Worm (Caenorhabditis elegans): ENCODE data around the gene rcq-5.

rcq-5 gene

DNA sequence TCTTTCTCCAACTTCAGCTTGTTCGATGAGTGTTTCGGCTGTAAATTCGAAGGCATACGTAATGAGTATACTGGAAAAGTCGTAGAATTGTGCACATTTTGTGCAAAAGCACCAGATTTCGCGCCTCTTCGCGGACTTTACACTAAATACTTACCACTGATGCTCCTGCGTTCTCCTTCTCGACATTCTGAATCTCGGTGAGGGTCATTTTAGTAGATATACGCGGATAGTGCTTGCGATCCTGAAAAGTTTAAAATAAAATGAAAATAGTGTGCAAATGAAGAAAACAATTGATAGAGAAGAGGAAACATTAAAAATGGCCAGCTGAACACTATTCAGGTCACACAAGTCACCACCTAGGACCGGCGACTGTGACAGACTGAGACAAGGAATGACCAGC is 36.9 kb upstream of the rcq-5 start, which contains the start of gene rnr-2:
Gene rnr-2 (minus strand): TSS at position 241 of the 400 bp plus-strand sequence.
- TF ChIP-seq F23B12.7 (tag; optimal IDR thresholded peaks at IDR 0.05; ENCODE audit: insufficient read depth) (no peak), ekl-4 (GFP tag; IDR thresholded peaks at IDR 0.05) (0 out of 2 replicates have a peak, but pooled peaks have one; percentile 39), Y79H2A.3 (GFP tag; conservative IDR thresholded peaks at IDR 0.05) (no peak)

DNA sequence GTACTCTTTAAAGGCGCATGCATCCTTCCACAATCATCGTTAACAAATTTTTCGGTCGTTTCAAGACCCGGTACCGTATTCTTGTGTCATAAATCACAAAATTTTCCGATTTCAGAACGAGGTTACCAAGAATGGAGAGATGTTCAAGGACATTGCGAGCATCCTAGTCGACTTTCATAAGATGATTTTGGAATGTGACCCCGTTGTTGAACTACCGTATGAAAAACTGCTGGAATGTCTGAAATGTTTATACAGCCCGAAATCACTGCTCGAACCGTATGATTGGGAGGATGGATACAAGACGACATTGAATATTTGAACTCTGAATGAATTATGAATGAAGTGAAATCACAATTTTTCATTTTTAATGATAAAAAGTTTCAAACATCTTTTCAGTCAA is 35.2 kb upstream of the rcq-5 start:
- TF ChIP-seq fkh-3 (tag; optimal IDR thresholded peaks at IDR 0.05): no peak
- no peak for TF ChIP-seq egl-44 (GFP tag; IDR thresholded peaks at IDR 0.05)
- no peak for TF ChIP-seq egrh-3 (GFP tag; IDR thresholded peaks at IDR 0.05)
- TF ChIP-seq hsf-1 (GFP tag; IDR thresholded peaks at IDR 0.05): 0 out of 2 replicates have a peak, but pooled peaks have one; percentile 11
- no peak for TF ChIP-seq snpc-4 (GFP tag; optimal IDR thresholded peaks at IDR 0.05)
- no peak for TF ChIP-seq snpc-4 (tag; optimal IDR thresholded peaks at IDR 0.05)
- no peak for TF ChIP-seq nfyb-1 (GFP tag; IDR thresholded peaks at IDR 0.05)
- no peak for TF ChIP-seq bed-1 (GFP tag; IDR thresholded peaks at IDR 0.05)
- TF ChIP-seq T07F8.4 (tag; optimal IDR thresholded peaks at IDR 0.05): no peak
- TF ChIP-seq ztf-28 (GFP tag; IDR thresholded peaks at IDR 0.05): no peak
- TF ChIP-seq atf-7 (tag; optimal IDR thresholded peaks at IDR 0.05): no peak
- TF ChIP-seq ztf-22 (GFP tag; optimal IDR thresholded peaks at IDR 0.05): no peak
- TF ChIP-seq B0035.1 (tag; optimal IDR thresholded peaks at IDR 0.05): no peak
- no peak for TF ChIP-seq zfh-2 (GFP tag; conservative IDR thresholded peaks at IDR 0.05)
- no peak for TF ChIP-seq madf-10 (tag; optimal IDR thresholded peaks at IDR 0.05)
- peak; percentile 61; the same call in 1 of the 2 replicates for TF ChIP-seq madf-3 (GFP tag; IDR thresholded peaks at IDR 0.05)
- TF ChIP-seq F23B12.7 (tag; optimal IDR thresholded peaks at IDR 0.05; ENCODE audit: insufficient read depth): no peak
- no peak for TF ChIP-seq F57C9.4 (tag; optimal IDR thresholded peaks at IDR 0.05)
- TF ChIP-seq Y53G8AR.9 (GFP tag; conservative IDR thresholded peaks at IDR 0.05): peak; percentile 49; the same call in 1 of the 2 replicates
- no peak for TF ChIP-seq ceh-27 (GFP tag; optimal IDR thresholded peaks at IDR 0.05)
- TF ChIP-seq madf-8 (GFP tag; conservative IDR thresholded peaks at IDR 0.05): no peak
- peak; percentile 40 for TF ChIP-seq lin-54 (GFP tag; optimal IDR thresholded peaks at IDR 0.05)
- TF ChIP-seq madf-6 (GFP tag; IDR thresholded peaks at IDR 0.05): peak; percentile 58; the same call in 1 of the 2 replicates
- TF ChIP-seq lin-35 (GFP tag; optimal IDR thresholded peaks at IDR 0.05): no peak
- TF ChIP-seq lin-40 (tag; optimal IDR thresholded peaks at IDR 0.05): no peak
- TF ChIP-seq die-1 (tag; optimal IDR thresholded peaks at IDR 0.05): no peak
- TF ChIP-seq ztf-26 (tag; optimal IDR thresholded peaks at IDR 0.05): no peak
- no peak for TF ChIP-seq zim-3 (tag; optimal IDR thresholded peaks at IDR 0.05)
- no peak for TF ChIP-seq akir-1 (GFP tag; optimal IDR thresholded peaks at IDR 0.05)
- TF ChIP-seq ceh-100 (GFP tag; IDR thresholded peaks at IDR 0.05): no peak
- TF ChIP-seq B0336.3 (GFP tag; IDR thresholded peaks at IDR 0.05): 0 out of 2 replicates have a peak, but pooled peaks have one; percentile 27
- no peak for TF ChIP-seq ccch-3 (GFP tag; optimal IDR thresholded peaks at IDR 0.05)
- peak; percentile 27 for TF ChIP-seq hrde-1 (tag; optimal IDR thresholded peaks at IDR 0.05; ENCODE audit: borderline replicate concordance)
- no peak for TF ChIP-seq F22D6.2 (tag; optimal IDR thresholded peaks at IDR 0.05)
- TF ChIP-seq tlf-1 (GFP tag; optimal IDR thresholded peaks at IDR 0.05): no peak
- TF ChIP-seq nhr-179 (tag; optimal IDR thresholded peaks at IDR 0.05): no peak
- TF ChIP-seq mcd-1 (GFP tag; IDR thresholded peaks at IDR 0.05): no peak
- no peak for TF ChIP-seq nfya-2 (GFP tag; IDR thresholded peaks at IDR 0.05)
- no peak for TF ChIP-seq lin-26 (GFP tag; IDR thresholded peaks at IDR 0.05)
- peak; percentile 15; the same call in 1 of the 2 replicates for TF ChIP-seq F33H1.4 (GFP tag; IDR thresholded peaks at IDR 0.05)
- TF ChIP-seq nfya-1 (tag; optimal IDR thresholded peaks at IDR 0.05; ENCODE audit: borderline replicate concordance, insufficient read depth): no peak
- TF ChIP-seq ama-1 (optimal IDR thresholded peaks at IDR 0.05): no peak
- TF ChIP-seq ama-1 (GFP tag; optimal IDR thresholded peaks at IDR 0.05): no peak
